Fruit fly (Drosophila melanogaster): ENCODE results near the gene naz.
A peak's percentile ranks its signal among the peaks of the same experiment; 100 is the strongest.

The naz gene

DNA sequence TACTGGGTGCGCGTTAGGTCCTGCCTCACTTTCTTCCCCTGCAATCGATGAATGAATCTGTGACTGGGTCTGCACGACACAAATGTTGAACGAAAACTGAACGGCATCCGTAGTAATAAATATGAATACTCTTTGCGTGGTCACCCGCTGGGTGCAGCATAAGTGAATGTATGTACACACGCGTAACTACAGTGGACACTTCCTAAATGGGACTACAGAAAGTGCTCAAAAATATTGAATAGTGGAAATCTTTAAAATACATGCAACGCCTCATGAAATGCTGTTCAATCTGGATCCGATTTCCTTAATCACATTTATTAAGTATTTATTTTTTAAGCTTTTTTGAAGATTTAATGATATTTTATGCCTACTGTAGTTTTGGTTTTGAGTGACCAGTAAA lies at the start of gene naz:
TSS of gene naz (minus strand) at position 101 of the 400 bp plus-strand sequence.
- no peak for TF ChIP-seq Abd-B (GFP tag; optimal IDR thresholded peaks at IDR 0.05)
- TF ChIP-seq usp (GFP tag; optimal IDR thresholded peaks at IDR 0.05): no peak
- no peak for TF ChIP-seq dl (GFP tag; optimal IDR thresholded peaks at IDR 0.05; ENCODE audit: insufficient read depth in 1 of 2, partially characterized antibody in 2 of 2)
- TF ChIP-seq psq (GFP tag; optimal IDR thresholded peaks at IDR 0.05): no peak

DNA sequence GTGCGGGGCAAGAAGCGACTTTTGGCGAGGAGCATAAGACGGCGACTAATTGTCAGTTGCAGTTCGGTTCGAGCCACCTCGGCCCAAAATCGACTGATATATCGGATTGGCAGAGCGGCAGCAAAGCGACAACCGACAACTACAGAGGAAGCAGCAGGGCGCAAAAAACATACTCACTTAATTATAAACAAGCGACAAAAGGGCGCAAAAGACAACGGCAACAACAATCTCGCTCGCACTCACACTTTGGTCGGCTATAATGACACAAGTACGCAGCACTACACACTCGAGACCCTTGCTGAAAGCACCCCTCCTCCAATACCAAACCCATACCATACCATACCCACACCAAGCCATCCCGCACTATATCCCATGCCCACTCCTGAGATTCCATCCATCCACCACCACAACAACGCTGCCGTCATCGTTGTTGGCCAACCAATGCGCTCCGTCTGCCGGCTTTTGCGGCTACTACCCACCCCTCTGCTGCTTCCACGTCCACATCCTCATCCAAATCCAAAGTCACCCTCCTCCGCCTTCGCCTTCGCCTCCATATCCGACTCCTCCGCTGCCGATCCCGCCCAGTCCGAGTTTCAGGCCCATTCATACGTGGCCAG lies 44.1 kb upstream of the naz start, which contains the start of gene gl:
TSS of gene gl (minus strand) at position 51 of the 617 bp plus-strand sequence.
- TF ChIP-seq Hnf4 (GFP tag; optimal IDR thresholded peaks at IDR 0.05): no peak
- TF ChIP-seq Hr83 (GFP tag; optimal IDR thresholded peaks at IDR 0.05; ENCODE audit: poor library complexity, severe bottlenecking): peak; percentile 9

dm6 chr3R:18371346-18371745 lies 42.6 kb upstream of the naz start:
- peak; percentile 5 for TF ChIP-seq woc (GFP tag; optimal IDR thresholded peaks at IDR 0.05)
- no peak for TF ChIP-seq dl (GFP tag; optimal IDR thresholded peaks at IDR 0.05; ENCODE audit: insufficient read depth in 1 of 2, partially characterized antibody in 2 of 2)
- TF ChIP-seq jim (GFP tag; optimal IDR thresholded peaks at IDR 0.05): no peak
- TF ChIP-seq rgr (GFP tag; optimal IDR thresholded peaks at IDR 0.05): peak; percentile 4
- peak in 1 of 2 experiments; percentile 5 for TF ChIP-seq foxo (GFP tag; optimal IDR thresholded peaks at IDR 0.05)
- no peak for TF ChIP-seq Mio (GFP tag; optimal IDR thresholded peaks at IDR 0.05)

DNA sequence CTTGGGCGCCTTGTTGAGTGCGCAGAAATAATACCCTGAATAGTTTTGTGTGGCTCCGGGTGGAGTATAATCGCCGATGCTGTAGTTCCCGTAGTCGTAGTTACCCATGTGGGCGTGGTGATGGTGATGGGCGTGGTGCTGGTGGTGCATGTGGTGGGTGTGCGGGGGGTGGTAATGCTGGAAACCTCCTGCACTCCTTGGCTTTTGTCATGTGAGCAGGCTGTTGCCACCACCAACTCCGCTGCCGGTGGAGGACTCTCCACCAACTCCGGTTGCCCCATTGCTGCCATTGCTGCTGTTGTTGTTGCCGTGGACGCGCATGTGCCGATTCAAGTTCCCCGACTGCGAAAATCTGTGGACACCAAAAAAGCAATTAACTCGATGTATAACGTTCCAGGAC lies 39.9 kb upstream of the naz start:
- TF ChIP-seq CG32264 (GFP tag; optimal IDR thresholded peaks at IDR 0.05): no peak
- no peak for TF ChIP-seq sv (GFP tag; optimal IDR thresholded peaks at IDR 0.05)
- TF ChIP-seq lola (GFP tag; optimal IDR thresholded peaks at IDR 0.05): no peak
- no peak for TF ChIP-seq dl (GFP tag; optimal IDR thresholded peaks at IDR 0.05; ENCODE audit: insufficient read depth in 1 of 2, partially characterized antibody in 2 of 2)
- no peak for TF ChIP-seq HLH106 (tag; optimal IDR thresholded peaks at IDR 0.05)
- TF ChIP-seq Jra (GFP tag; optimal IDR thresholded peaks at IDR 0.05): no peak
- no peak for TF ChIP-seq fru (GFP tag; optimal IDR thresholded peaks at IDR 0.05)
- TF ChIP-seq Hnf4 (GFP tag; optimal IDR thresholded peaks at IDR 0.05): no peak
- no peak for TF ChIP-seq Dfd (GFP tag; optimal IDR thresholded peaks at IDR 0.05)
- TF ChIP-seq CG9705 (GFP tag; optimal IDR thresholded peaks at IDR 0.05): no peak
- no peak for TF ChIP-seq dsf (GFP tag; optimal IDR thresholded peaks at IDR 0.05; ENCODE audit: borderline replicate concordance)

- no peak for TF ChIP-seq Dif (GFP tag; optimal IDR thresholded peaks at IDR 0.05; ENCODE audit: partially characterized antibody)
Measured at dm6 chr3R:18366644-18366985, 37.9 kb upstream of the naz start.

DNA sequence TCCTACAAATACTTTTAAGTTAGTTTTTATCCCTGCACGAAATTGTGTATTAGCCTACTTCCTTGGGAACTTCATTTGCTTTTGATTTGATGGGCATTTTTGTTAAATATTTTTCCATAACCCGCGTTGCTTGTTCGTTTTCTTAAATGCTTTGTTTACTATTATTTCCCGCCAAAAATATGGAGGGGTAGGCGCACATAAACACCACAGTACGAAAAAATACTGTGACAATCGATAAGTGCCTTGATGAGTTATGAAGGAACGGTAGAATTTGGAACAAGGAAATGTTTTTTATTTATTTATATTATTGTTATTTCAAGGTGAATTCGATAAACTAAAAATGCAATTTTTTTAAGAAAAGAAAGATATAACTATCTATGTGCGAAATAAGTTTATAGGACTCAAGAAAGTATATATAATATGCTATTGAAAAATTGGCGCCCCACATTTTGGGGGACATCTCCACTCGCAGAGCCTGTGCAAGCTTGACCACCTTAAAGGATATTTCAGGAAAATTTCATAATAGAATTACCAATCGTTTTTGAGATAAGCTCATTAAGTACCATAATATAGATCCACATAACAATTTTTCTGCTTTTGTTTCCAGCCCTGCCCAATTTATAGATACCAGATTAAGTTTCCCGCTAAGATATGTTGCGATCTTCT lies 37.4 kb upstream of the naz start, which contains the start of the genes WRNexo and Nup43:
TSS of gene WRNexo (minus strand) at position 185 of the 666 bp plus-strand sequence.
TSS of gene Nup43 (plus strand) at position 661 of the 666 bp plus-strand sequence.
- TF ChIP-seq foxo (GFP tag; optimal IDR thresholded peaks at IDR 0.05): peak in 1 of 2 experiments; percentile 47
- no peak for TF ChIP-seq pan (optimal IDR thresholded peaks at IDR 0.05)
- peak; percentile 58 for TF ChIP-seq woc (GFP tag; optimal IDR thresholded peaks at IDR 0.05)
- TF ChIP-seq Myc (optimal IDR thresholded peaks at IDR 0.05): peak; percentile 4
- TF ChIP-seq fru (GFP tag; optimal IDR thresholded peaks at IDR 0.05): no peak
- peak; percentile 7 for TF ChIP-seq ey (GFP tag; optimal IDR thresholded peaks at IDR 0.05)
- peak; percentile 14 for TF ChIP-seq sv (GFP tag; optimal IDR thresholded peaks at IDR 0.05)
- no peak for TF ChIP-seq Dfd (GFP tag; optimal IDR thresholded peaks at IDR 0.05)
- peak; percentile 20 for TF ChIP-seq dmrt93B (GFP tag; optimal IDR thresholded peaks at IDR 0.05)
- TF ChIP-seq HLH106 (tag; optimal IDR thresholded peaks at IDR 0.05): peak; percentile 57

dm6 chr3R:18361694-18362093 lies 33.0 kb upstream of the naz start, which contains the start of gene hmw:
TSS of gene hmw (plus strand) at chr3R:18361994.
- no peak for TF ChIP-seq GATAd (GFP tag; optimal IDR thresholded peaks at IDR 0.05)
